Fruit fly (Drosophila melanogaster): ENCODE measurements around the gene CG42579.

DNA sequence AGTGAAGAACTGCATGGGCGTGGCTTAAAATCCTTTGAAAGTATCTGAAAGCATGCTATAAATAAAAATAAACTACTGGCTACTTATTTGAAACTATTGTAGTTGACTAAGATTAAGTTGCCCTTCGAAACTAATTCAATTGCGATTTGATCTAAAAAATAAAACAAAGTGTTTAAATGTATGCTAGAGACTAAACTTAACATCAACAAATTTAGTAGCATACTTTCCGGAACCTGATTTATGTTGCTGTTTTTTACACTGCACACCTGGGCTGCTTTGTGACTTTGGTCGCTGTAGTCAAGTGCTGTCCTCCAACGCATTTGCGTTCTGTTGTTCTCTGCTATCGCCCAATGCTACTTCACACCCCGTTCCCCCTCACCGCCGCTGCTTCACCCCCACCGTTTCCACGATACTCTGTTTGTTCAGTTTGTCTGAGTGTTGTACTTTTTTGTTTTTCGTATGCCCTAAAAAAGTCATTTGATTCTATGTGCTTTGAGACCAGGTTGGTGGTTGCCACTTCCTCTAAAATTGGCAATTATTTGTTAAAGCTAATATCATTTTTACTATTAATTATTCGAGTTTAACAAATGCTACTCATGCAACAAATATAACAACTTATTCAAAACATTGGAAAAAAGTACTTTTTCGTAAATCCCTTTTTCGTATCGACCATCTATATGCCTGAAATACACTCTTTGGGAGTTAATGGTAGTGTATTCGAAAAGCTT is 24.5 kb upstream of the CG42579 start:
- no peak for TF ChIP-seq psq (optimal IDR thresholded peaks at IDR 0.05)
- no peak for TF ChIP-seq h (optimal IDR thresholded peaks at IDR 0.05)
- TF ChIP-seq insv (optimal IDR thresholded peaks at IDR 0.05): no peak
